Worm (Caenorhabditis elegans): ENCODE measurements around the gene C49F8.3.

DNA sequence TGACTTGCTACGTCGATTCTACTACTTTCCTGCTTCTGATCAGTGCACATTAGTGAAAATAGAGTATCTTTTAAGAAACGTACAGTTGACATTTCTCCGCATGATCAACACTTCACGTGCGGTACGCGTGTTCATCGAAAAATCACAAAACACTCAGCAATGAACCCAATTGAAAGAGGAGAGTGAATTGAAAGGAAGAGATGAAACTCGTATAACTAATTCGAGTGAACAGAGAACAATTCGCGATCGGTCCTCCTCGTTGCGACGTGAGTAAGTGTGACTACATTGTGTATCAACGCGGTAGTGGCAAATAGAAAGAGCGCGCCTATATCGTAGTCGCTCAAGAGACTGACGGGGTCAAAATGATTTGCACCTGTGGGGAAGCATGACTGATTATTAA is 33.8 kb downstream of the C49F8.3 start:
- TF ChIP-seq ama-1 (optimal IDR thresholded peaks at IDR 0.05) (no peak), B0310.2 (tag; optimal IDR thresholded peaks at IDR 0.05) (no peak), pes-1 (GFP tag; IDR thresholded peaks at IDR 0.05) (no peak), aly-1 (tag; optimal IDR thresholded peaks at IDR 0.05) (no peak), sea-1 (GFP tag; conservative IDR thresholded peaks at IDR 0.05) (no peak), ceh-13 (GFP tag; optimal IDR thresholded peaks at IDR 0.05) (no peak), ets-7 (tag; optimal IDR thresholded peaks at IDR 0.05) (no peak), hnd-1 (tag; optimal IDR thresholded peaks at IDR 0.05) (no peak), tbx-11 (GFP tag; IDR thresholded peaks at IDR 0.05) (no peak), F13C5.2 (tag; optimal IDR thresholded peaks at IDR 0.05) (no peak), flt-1 (GFP tag; IDR thresholded peaks at IDR 0.05) (no peak), scrt-1 (GFP tag; IDR thresholded peaks at IDR 0.05) (no peak), tbx-37 (GFP tag; conservative IDR thresholded peaks at IDR 0.05) (no peak), hmg-4 (GFP tag; optimal IDR thresholded peaks at IDR 0.05) (no peak)

Data from whole organism, early embryonic.